Fruit fly (Drosophila melanogaster): ENCODE results near the gene CG3609.
A peak's percentile ranks its signal among the peaks of the same experiment; 100 is the strongest.

CG3609 gene

DNA sequence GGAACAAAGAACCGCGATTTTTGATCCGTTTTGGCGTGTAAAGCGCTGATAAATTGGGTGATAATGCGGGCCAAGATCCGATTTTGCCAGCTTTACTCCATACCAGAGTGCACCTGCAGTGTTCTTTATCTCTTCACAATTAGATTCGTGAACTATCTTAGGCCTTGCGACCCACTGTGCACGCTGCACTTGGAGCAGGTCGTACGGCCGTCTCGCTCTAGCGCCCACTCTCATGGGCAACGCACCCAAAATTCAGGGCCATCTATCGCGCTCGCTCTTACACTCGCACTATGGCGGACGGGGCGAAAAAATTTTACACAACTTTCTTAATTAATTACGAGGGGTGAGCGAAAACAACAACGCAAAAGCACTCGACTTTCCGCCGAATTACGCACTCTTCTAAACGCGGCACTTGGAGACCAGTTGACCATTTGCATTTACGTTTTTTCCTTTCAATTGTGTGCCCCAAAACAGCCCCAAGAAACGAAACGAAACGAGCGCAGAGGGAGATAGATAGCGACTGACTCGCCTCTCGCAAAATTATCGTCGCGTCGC lies 10.2 kb downstream of the CG3609 start (continued):
- TF ChIP-seq Hmx (GFP tag; optimal IDR thresholded peaks at IDR 0.05) = no peak
- no peak for TF ChIP-seq Antp (GFP tag; optimal IDR thresholded peaks at IDR 0.05)
- no peak for TF ChIP-seq CG3995 (GFP tag; optimal IDR thresholded peaks at IDR 0.05)
- TF ChIP-seq CG6175 (GFP tag; IDR thresholded peaks at IDR 0.05) = no peak; the same call in 2 of the 3 replicates
- no peak for TF ChIP-seq CG3847 (GFP tag; IDR thresholded peaks at IDR 0.05)
- TF ChIP-seq ewg (GFP tag; optimal IDR thresholded peaks at IDR 0.05) = no peak
- no peak for TF ChIP-seq H15 (GFP tag; IDR thresholded peaks at IDR 0.05)
- no peak for TF ChIP-seq CG15073 (GFP tag; optimal IDR thresholded peaks at IDR 0.05)
- TF ChIP-seq CG12236 (GFP tag; optimal IDR thresholded peaks at IDR 0.05) = no peak
- TF ChIP-seq CG2116 (GFP tag; optimal IDR thresholded peaks at IDR 0.05) = no peak
- no peak for TF ChIP-seq CG34224 (GFP tag; IDR thresholded peaks at IDR 0.05; ENCODE audit: partially characterized antibody)
- no peak for TF ChIP-seq CG15269 (tag; optimal IDR thresholded peaks at IDR 0.05)
- no peak for TF ChIP-seq Poxn (GFP tag; IDR thresholded peaks at IDR 0.05)
- TF ChIP-seq CG9727 (GFP tag; optimal IDR thresholded peaks at IDR 0.05) = no peak
- TF ChIP-seq HLH3B (GFP tag; IDR thresholded peaks at IDR 0.05) = no peak
- TF ChIP-seq dmrt99B (tag; optimal IDR thresholded peaks at IDR 0.05) = no peak
- no peak for TF ChIP-seq Mrtf (GFP tag; IDR thresholded peaks at IDR 0.05)
- no peak for TF ChIP-seq sim (GFP tag; IDR thresholded peaks at IDR 0.05)
- no peak for TF ChIP-seq fru (optimal IDR thresholded peaks at IDR 0.05)
- TF ChIP-seq mld (GFP tag; IDR thresholded peaks at IDR 0.05; ENCODE audit: partially characterized antibody) = no peak
- TF ChIP-seq Hr3 (GFP tag; optimal IDR thresholded peaks at IDR 0.05) = no peak
- no peak for TF ChIP-seq CG9876 (GFP tag; optimal IDR thresholded peaks at IDR 0.05)
- no peak for TF ChIP-seq NfI (GFP tag; optimal IDR thresholded peaks at IDR 0.05)
- TF ChIP-seq CG12299 (tag; optimal IDR thresholded peaks at IDR 0.05) = no peak
- TF ChIP-seq eyg (GFP tag; optimal IDR thresholded peaks at IDR 0.05) = no peak
- peak; percentile 47 for TF ChIP-seq nerfin-2 (GFP tag; IDR thresholded peaks at IDR 0.05; ENCODE audit: partially characterized antibody)
- TF ChIP-seq hbn (GFP tag; IDR thresholded peaks at IDR 0.05; ENCODE audit: partially characterized antibody) = no peak
- no peak for TF ChIP-seq gce (GFP tag; IDR thresholded peaks at IDR 0.05)
- 0 out of 3 replicates have a peak, but pooled peaks have one; percentile 3 for TF ChIP-seq croc (GFP tag; conservative IDR thresholded peaks at IDR 0.05)
- TF ChIP-seq CG7963 (GFP tag; IDR thresholded peaks at IDR 0.05; ENCODE audit: partially characterized antibody) = peak; percentile 59; the same call in 2 of the 3 replicates
- TF ChIP-seq CG10543 (GFP tag; optimal IDR thresholded peaks at IDR 0.05) = no peak
- TF ChIP-seq gsb-n (tag; optimal IDR thresholded peaks at IDR 0.05) = no peak
- TF ChIP-seq Max (GFP tag; optimal IDR thresholded peaks at IDR 0.05) = no peak
- no peak for TF ChIP-seq exex (tag; optimal IDR thresholded peaks at IDR 0.05)
- no peak for TF ChIP-seq repo (GFP tag; optimal IDR thresholded peaks at IDR 0.05)
- TF ChIP-seq Pdp1 (GFP tag; optimal IDR thresholded peaks at IDR 0.05) = no peak
- TF ChIP-seq gcm (GFP tag; optimal IDR thresholded peaks at IDR 0.05) = no peak
- peak; percentile 53; the same call in 1 of the 3 replicates for TF ChIP-seq ken (GFP tag; IDR thresholded peaks at IDR 0.05)
- no peak for TF ChIP-seq CG9797 (GFP tag; optimal IDR thresholded peaks at IDR 0.05)
- TF ChIP-seq CG8765 (GFP tag; IDR thresholded peaks at IDR 0.05) = no peak
- no peak for TF ChIP-seq Fer2 (tag; optimal IDR thresholded peaks at IDR 0.05)
- TF ChIP-seq vvl (GFP tag; IDR thresholded peaks at IDR 0.05) = no peak
- TF ChIP-seq sug (tag; optimal IDR thresholded peaks at IDR 0.05) = no peak
- TF ChIP-seq CG11504 (tag; optimal IDR thresholded peaks at IDR 0.05) = no peak
- no peak for TF ChIP-seq HmgD (GFP tag; optimal IDR thresholded peaks at IDR 0.05)
- TF ChIP-seq Nf-YA (GFP tag; IDR thresholded peaks at IDR 0.05) = no peak
- no peak for TF ChIP-seq Chrac-16 (GFP tag; optimal IDR thresholded peaks at IDR 0.05)
- TF ChIP-seq pb (GFP tag; optimal IDR thresholded peaks at IDR 0.05) = no peak
- TF ChIP-seq CG11085 (GFP tag; IDR thresholded peaks at IDR 0.05) = no peak
- no peak for TF ChIP-seq CG2889 (GFP tag; IDR thresholded peaks at IDR 0.05)
- TF ChIP-seq Rfx (GFP tag; IDR thresholded peaks at IDR 0.05) = peak; percentile 26
- no peak for TF ChIP-seq CG8924 (tag; optimal IDR thresholded peaks at IDR 0.05)
